Worm (Caenorhabditis elegans) whole organism, L4 larva: ENCODE results near the gene C04F6.9.

Experiments
- R02D3.7 ChIP-seq: fragments of 150-350 bp; sonication (generic microtip); optimal IDR thresholded peaks from 3 replicates; lab custom pipeline; 2014; ENCODE audit warnings: missing biosample characterization, missing genetic modification characterization
- T26A8.4 ChIP-seq: fragments of 200-800 bp; sonication (Bioruptor generic); IDR thresholded peaks from 2 replicates; pipeline ENCODE4 v1.3.6; 2022; ENCODE audit warnings: missing genetic modification characterization, missing compliant biosample characterization
- ZK546.5 ChIP-seq, 2 experiments: sonication (generic microtip); optimal IDR thresholded peaks; 2 replicates each; lab custom pipeline; 2017; ENCODE audit warnings: missing biosample characterization in 2 of 2, missing genetic modification characterization in 2 of 2
- aly-2 ChIP-seq: sonication (generic microtip); optimal IDR thresholded peaks from 2 replicates; lab custom pipeline; 2018; ENCODE audit warnings: missing biosample characterization, missing genetic modification characterization
- lin-39 ChIP-seq: fragments of 150-350 bp; optimal IDR thresholded peaks from 2 replicates; lab custom pipeline; 2014; ENCODE audit warnings: missing biosample characterization, missing genetic modification reagents, missing genetic modification characterization
- unc-39 ChIP-seq: sonication (generic microtip); optimal IDR thresholded peaks from 2 replicates; lab custom pipeline; 2017; ENCODE audit warnings: missing biosample characterization, missing genetic modification characterization

DNA sequence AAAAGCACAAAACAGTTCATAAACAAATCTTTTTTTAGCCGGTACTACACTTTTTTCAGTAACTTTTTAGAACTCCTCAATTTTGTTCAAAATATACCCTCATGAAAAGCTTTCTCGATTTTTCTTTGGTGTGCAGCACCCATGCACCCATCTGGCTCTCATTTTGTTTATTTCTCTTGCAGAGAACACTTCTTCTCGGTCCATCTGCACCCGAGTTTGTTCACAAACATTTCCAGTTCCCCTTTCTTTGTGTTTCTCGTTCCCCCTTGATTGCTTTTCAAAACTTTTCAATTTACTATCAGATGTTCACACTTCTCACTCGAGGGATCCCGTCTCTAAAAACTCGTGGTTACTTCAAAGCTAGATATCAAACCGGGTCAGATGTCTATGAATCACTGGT lies 8.2 kb upstream of the C04F6.9 start, which contains the start of gene slcf-2:
- TF ChIP-seq lin-39 (tag; lab: Kevin White, UChicago): no peak
- no peak for TF ChIP-seq unc-39 (tag; lab: Kevin White, UChicago)
- TF ChIP-seq aly-2 (tag; lab: Kevin White, UChicago): no peak
- TF ChIP-seq T26A8.4 (GFP tag; lab: Robert Waterston, UW): no peak
- no peak for TF ChIP-seq R02D3.7 (tag; lab: Kevin White, UChicago)
- TF ChIP-seq ZK546.5 (tag; optimal IDR thresholded peaks at IDR 0.05; lab: Kevin White, UChicago): no peak
